Worm (Caenorhabditis elegans) whole organism, L2 larva: ENCODE data around the gene C17G1.14.

ENCODE experiments used
- egl-27 ChIP-seq: sonication (generic microtip); optimal IDR thresholded peaks from 3 replicates; lab custom pipeline; 2017; ENCODE audit warnings: missing biosample characterization, missing genetic modification reagents, missing genetic modification characterization
- unc-55 ChIP-seq: fragments of 150-350 bp; sonication (generic microtip); optimal IDR thresholded peaks from 3 replicates; lab custom pipeline; 2014; ENCODE audit warnings: missing biosample characterization, missing genetic modification reagents, missing genetic modification characterization
- ztf-4 ChIP-seq: fragments of 150-350 bp; optimal IDR thresholded peaks from 2 replicates; lab custom pipeline; 2014; ENCODE audit warnings: missing biosample characterization, missing genetic modification characterization

ce11 chrX:9941379-9941778, 2.8 kb downstream of the C17G1.14 start:
- TF ChIP-seq unc-55 (GFP tag; lab: Kevin White, UChicago) (no peak), egl-27 (tag; lab: Kevin White, UChicago) (no peak), ztf-4 (tag; lab: Kevin White, UChicago) (no peak)
